Worm (Caenorhabditis elegans) whole organism, L1 larva: ENCODE results near the gene C33D9.6.

ENCODE experiments used
- aha-1 ChIP-seq: fragments of 150-350 bp; optimal IDR thresholded peaks from 2 replicates; lab custom pipeline; 2014; ENCODE audit warnings: missing biosample characterization, missing genetic modification characterization
- jun-1 ChIP-seq: fragments of 150-350 bp; optimal IDR thresholded peaks from 2 replicates; lab custom pipeline; 2014; ENCODE audit warnings: missing biosample characterization, missing genetic modification reagents, missing genetic modification characterization
- nhr-237 ChIP-seq: fragments of 150-350 bp; optimal IDR thresholded peaks from 2 replicates; lab custom pipeline; 2014; ENCODE audit warnings: missing biosample characterization, missing genetic modification characterization
- nhr-47 ChIP-seq: sonication (generic microtip); optimal IDR thresholded peaks from 2 replicates; lab custom pipeline; 2016; ENCODE audit warnings: mild to moderate bottlenecking, missing genetic modification characterization, moderate library complexity, missing compliant biosample characterization
- nhr-76 ChIP-seq: sonication (generic microtip); optimal IDR thresholded peaks from 2 replicates; lab custom pipeline; 2017; ENCODE audit warnings: missing biosample characterization, missing genetic modification characterization
- pax-3 ChIP-seq: fragments of 200-800 bp; sonication (Bioruptor generic); optimal IDR thresholded peaks from 2 replicates; lab custom pipeline; 2018; ENCODE audit warnings: mild to moderate bottlenecking, missing genetic modification characterization, moderate library complexity, missing compliant biosample characterization
- sup-37 ChIP-seq: fragments of 200-800 bp; sonication (Bioruptor generic); optimal IDR thresholded peaks from 2 replicates; lab custom pipeline; 2018; ENCODE audit warnings: mild to moderate bottlenecking, missing genetic modification characterization, missing compliant biosample characterization
- tbx-2 ChIP-seq: sonication (generic microtip); optimal IDR thresholded peaks from 2 replicates; lab custom pipeline; 2016; ENCODE audit warnings: missing genetic modification characterization, missing compliant biosample characterization
- ztf-11 ChIP-seq, 2 experiments: sonication (generic microtip); optimal IDR thresholded peaks; 2 replicates each; lab custom pipeline; 2016 to 2017; ENCODE audit warnings: missing genetic modification characterization in 2 of 2, missing biosample characterization in 1 of 2, missing compliant biosample characterization in 1 of 2

- TF ChIP-seq nhr-237: no peak
- no peak for TF ChIP-seq pax-3 (tag; lab: Kevin White, UChicago)
- TF ChIP-seq nhr-47 (tag; lab: Kevin White, UChicago): no peak
- no peak for TF ChIP-seq jun-1
- TF ChIP-seq tbx-2: no peak
- no peak for TF ChIP-seq sup-37 (GFP tag; lab: Kevin White, UChicago)
- no peak for TF ChIP-seq ztf-11 (tag; optimal IDR thresholded peaks at IDR 0.05; lab: Kevin White, UChicago)
- no peak for TF ChIP-seq aha-1 (tag; lab: Kevin White, UChicago)
- no peak for TF ChIP-seq nhr-76
These were observed at the start of gene C33D9.6 for ce11 chrIV:8778045-8778444.
